Worm (Caenorhabditis elegans) whole organism, late embryonic: ENCODE measurements around the gene K02H11.4.

Experiments used
- ceh-14 ChIP-seq: sonication (generic microtip); optimal IDR thresholded peaks from 2 replicates; lab custom pipeline; 2016; ENCODE audit warnings: missing genotype, missing genetic modification characterization, missing compliant biosample characterization
- ceh-22 ChIP-seq: sonication (generic microtip); optimal IDR thresholded peaks from 2 replicates; lab custom pipeline; 2017; ENCODE audit warnings: missing biosample characterization, missing genetic modification characterization
- rnt-1 ChIP-seq: sonication (generic microtip); optimal IDR thresholded peaks from 2 replicates; lab custom pipeline; 2016; ENCODE audit warnings: missing genetic modification characterization, missing compliant biosample characterization

DNA sequence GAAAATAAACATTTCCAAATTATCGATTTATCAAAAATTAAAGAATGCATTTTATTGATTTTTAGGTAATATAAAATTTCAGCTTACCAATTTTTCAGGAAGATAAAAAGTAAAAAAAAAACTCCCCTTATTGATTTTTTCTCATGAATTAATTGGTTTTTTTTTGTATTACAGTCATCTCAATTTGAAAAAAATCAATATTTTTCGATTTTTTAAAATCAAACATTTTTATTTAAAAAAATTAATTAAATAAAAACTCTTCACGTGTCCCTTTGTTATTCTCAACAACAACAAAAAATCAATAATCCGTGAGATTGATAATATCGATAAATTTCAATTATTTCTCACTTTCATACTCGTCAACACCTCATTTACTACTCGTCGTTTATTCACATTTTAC, 35.7 kb downstream of the K02H11.4 start, which contains the start of gene C38C3.3:
- TF ChIP-seq rnt-1 (tag; lab: Kevin White, UChicago) (no peak), ceh-14 (tag; lab: Kevin White, UChicago) (no peak), ceh-22 (no peak)
